Worm (Caenorhabditis elegans): ENCODE measurements around the gene srv-32.

DNA sequence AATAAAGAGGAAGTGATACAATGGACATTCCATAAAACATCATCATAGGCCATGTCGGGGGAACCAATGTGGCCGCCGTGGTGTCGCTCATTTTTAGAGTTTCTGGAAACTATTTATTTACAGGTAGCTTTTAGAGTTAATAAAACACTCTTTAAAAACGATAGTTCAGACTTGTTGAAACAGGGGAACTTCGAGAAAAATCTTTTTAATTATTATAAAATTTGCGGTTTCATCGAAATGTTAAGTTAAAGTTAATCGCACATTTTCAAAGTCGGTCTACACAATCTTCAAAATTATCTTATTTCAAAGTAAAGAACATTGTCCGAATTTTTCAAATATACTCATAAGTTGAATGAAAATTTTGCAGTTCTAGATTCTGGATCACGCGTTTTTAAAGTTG lies 2.2 kb upstream of the srv-32 start, which contains the start of gene ops-1:
- TF ChIP-seq pqm-1 (tag; optimal IDR thresholded peaks at IDR 0.05) (no peak), nhr-67 (tag; optimal IDR thresholded peaks at IDR 0.05) (no peak), nhr-76 (tag; optimal IDR thresholded peaks at IDR 0.05) (no peak), nhr-23 (tag; optimal IDR thresholded peaks at IDR 0.05) (no peak), daf-12 (tag; optimal IDR thresholded peaks at IDR 0.05) (no peak), elt-3 (tag; optimal IDR thresholded peaks at IDR 0.05) (no peak), ceh-16 (tag; optimal IDR thresholded peaks at IDR 0.05) (no peak), nhr-77 (tag; optimal IDR thresholded peaks at IDR 0.05) (no peak), pha-4 (tag; optimal IDR thresholded peaks at IDR 0.05) (no peak), lin-39 (tag; optimal IDR thresholded peaks at IDR 0.05) (no peak)
